Worm (Caenorhabditis elegans): Measurements from ENCODE around the gene Y47D3A.31.

The Y47D3A.31 gene

ce11 chrIII:11175642-11176217 is 18.7 kb upstream of the Y47D3A.31 start:
- TF ChIP-seq zip-8 (tag; optimal IDR thresholded peaks at IDR 0.05), result no peak
- no peak for TF ChIP-seq mep-1 (tag; optimal IDR thresholded peaks at IDR 0.05)
- TF ChIP-seq cnd-1 (tag; optimal IDR thresholded peaks at IDR 0.05), result no peak

DNA sequence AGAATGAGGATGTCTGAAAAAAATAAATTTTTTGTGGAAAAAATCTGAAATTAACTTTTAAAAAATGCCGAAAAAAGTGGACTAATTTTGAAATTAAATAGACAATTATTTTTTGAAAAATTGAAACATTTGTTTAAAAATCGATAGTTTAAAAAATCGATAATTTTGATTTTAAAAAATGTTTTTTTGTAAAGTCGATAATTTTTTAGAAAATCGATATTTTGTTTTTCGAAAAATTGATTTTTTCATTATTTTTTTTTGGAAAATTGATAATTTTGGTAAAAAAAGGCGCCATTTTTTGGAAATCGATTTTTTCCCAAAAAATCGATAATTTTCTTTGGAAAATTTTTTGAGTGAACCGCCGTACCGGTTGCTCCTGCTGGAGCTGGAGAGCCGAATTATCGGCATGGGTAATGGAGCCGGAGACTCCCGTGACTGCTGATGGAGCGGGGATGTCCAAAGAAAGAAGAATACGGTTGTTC is 15.3 kb upstream of the Y47D3A.31 start:
- no peak for TF ChIP-seq mep-1 (tag; optimal IDR thresholded peaks at IDR 0.05)
- no peak for TF ChIP-seq M03D4.4 (tag; optimal IDR thresholded peaks at IDR 0.05)
- TF ChIP-seq unc-120 (tag; optimal IDR thresholded peaks at IDR 0.05; ENCODE audit: poor library complexity, severe bottlenecking), result no peak
- TF ChIP-seq sptf-1 (tag; optimal IDR thresholded peaks at IDR 0.05), result no peak
- no peak for TF ChIP-seq ceh-83 (GFP tag; optimal IDR thresholded peaks at IDR 0.05)
- TF ChIP-seq ces-1 (GFP tag; optimal IDR thresholded peaks at IDR 0.05), result no peak

DNA sequence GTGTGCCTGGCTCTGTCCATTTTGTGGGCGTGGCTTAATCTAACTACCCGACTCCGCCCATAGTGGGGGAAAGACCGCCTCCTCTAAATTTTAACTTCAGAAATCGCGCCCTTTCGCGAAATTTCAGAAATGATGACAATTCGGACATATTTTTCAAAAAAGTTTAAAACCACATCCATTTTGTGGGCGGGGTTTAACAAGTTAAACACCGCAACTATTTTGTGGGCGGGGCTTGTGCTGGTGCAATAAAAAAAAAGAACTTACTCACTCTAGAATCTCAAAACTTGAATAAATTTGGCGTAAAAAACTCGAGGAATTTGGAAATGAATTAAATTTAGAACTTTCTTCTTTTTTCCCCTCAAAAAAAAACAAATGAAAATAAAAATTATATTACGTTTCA is 13.5 kb upstream of the Y47D3A.31 start:
- TF ChIP-seq zip-8 (tag; optimal IDR thresholded peaks at IDR 0.05), result no peak
- TF ChIP-seq nhr-2 (tag; optimal IDR thresholded peaks at IDR 0.05), result no peak
- no peak for TF ChIP-seq sem-2 (GFP tag; optimal IDR thresholded peaks at IDR 0.05)
- no peak for TF ChIP-seq ztf-11 (tag; optimal IDR thresholded peaks at IDR 0.05)

DNA sequence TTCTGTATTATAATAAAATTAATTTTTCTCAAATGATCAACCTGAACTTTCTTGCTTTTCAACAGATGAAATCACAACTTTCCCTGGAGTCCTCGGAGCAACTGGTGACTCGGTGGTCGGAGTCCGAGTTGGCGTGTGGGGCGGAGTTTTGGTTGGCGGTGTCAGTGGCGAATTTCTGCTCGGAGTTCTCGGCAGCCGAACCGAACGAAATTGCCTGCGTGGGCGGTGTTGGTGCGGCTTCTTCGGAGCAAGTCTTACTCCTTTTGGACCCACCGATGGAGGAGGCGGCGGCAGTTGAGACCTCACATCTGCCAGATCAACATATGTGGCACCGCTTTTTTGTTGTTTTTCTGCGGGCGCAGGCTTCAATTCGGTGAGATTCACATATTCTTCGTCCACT is 12.7 kb upstream of the Y47D3A.31 start:
- TF ChIP-seq unc-39 (tag; optimal IDR thresholded peaks at IDR 0.05), result no peak
- TF ChIP-seq nhr-237 (tag; optimal IDR thresholded peaks at IDR 0.05), result no peak
- no peak for TF ChIP-seq zip-8 (tag; optimal IDR thresholded peaks at IDR 0.05)
- no peak for TF ChIP-seq flh-1 (GFP tag; optimal IDR thresholded peaks at IDR 0.05)
- TF ChIP-seq blmp-1 (tag; optimal IDR thresholded peaks at IDR 0.05), result no peak
- no peak for TF ChIP-seq ces-1 (GFP tag; optimal IDR thresholded peaks at IDR 0.05)
- TF ChIP-seq ztf-11 (tag; optimal IDR thresholded peaks at IDR 0.05), result no peak
- TF ChIP-seq cnd-1 (tag; optimal IDR thresholded peaks at IDR 0.05), result no peak
- TF ChIP-seq nhr-2 (tag; optimal IDR thresholded peaks at IDR 0.05), result no peak
- TF ChIP-seq snpc-4 (tag; optimal IDR thresholded peaks at IDR 0.05), result no peak
- TF ChIP-seq elt-3 (tag; optimal IDR thresholded peaks at IDR 0.05), result no peak
- no peak for TF ChIP-seq nhr-12 (tag; optimal IDR thresholded peaks at IDR 0.05)
- no peak for TF ChIP-seq mep-1 (tag; optimal IDR thresholded peaks at IDR 0.05)
- TF ChIP-seq unc-62 (GFP tag; optimal IDR thresholded peaks at IDR 0.05), result no peak
- TF ChIP-seq unc-120 (tag; optimal IDR thresholded peaks at IDR 0.05; ENCODE audit: poor library complexity, severe bottlenecking), result no peak
- TF ChIP-seq M03D4.4 (tag; optimal IDR thresholded peaks at IDR 0.05), result no peak
- no peak for TF ChIP-seq drap-1 (GFP tag; optimal IDR thresholded peaks at IDR 0.05)

DNA sequence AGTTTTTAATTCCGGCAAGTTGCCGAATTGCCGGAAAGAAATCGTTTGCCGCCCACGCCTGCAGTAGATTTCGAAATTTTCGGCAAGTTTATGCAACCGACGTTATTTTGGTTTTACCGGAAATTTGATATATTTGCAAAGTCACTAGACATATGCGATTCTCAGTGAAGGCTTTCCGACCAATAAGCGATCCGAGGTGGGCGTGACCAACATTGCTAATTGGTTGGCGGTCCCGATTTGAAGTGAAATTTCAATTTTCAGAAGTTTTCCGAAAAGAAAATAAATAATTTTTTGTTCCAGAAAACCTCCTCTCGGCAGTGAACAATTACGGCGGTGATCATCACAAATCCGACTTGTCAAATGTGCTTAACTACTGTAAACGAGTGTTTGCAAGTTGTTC is 917 bp upstream of the Y47D3A.31 start:
- TF ChIP-seq zip-8 (tag; optimal IDR thresholded peaks at IDR 0.05), result no peak
- no peak for TF ChIP-seq nhr-2 (tag; optimal IDR thresholded peaks at IDR 0.05)
- TF ChIP-seq mls-2 (tag; optimal IDR thresholded peaks at IDR 0.05), result no peak
- TF ChIP-seq unc-62 (GFP tag; optimal IDR thresholded peaks at IDR 0.05), result no peak
- no peak for TF ChIP-seq tbx-8 (GFP tag; optimal IDR thresholded peaks at IDR 0.05)
- no peak for TF ChIP-seq lin-32 (GFP tag; optimal IDR thresholded peaks at IDR 0.05)
- no peak for TF ChIP-seq drap-1 (GFP tag; optimal IDR thresholded peaks at IDR 0.05)

ce11 chrIII:11154527-11154926 is 2.5 kb downstream of the Y47D3A.31 start, which contains the start of gene cku-70:
Gene cku-70, plus strand, starts transcription at chrIII:11154827.
- TF ChIP-seq mab-5 (tag; optimal IDR thresholded peaks at IDR 0.05) (no peak), mep-1 (tag; optimal IDR thresholded peaks at IDR 0.05) (no peak), nhr-12 (tag; optimal IDR thresholded peaks at IDR 0.05) (no peak), ceh-83 (GFP tag; optimal IDR thresholded peaks at IDR 0.05) (no peak), nhr-237 (tag; optimal IDR thresholded peaks at IDR 0.05) (no peak)

- no peak for TF ChIP-seq tbx-8 (GFP tag; optimal IDR thresholded peaks at IDR 0.05)
- no peak for TF ChIP-seq nhr-237 (tag; optimal IDR thresholded peaks at IDR 0.05)
- no peak for TF ChIP-seq ham-2 (GFP tag; optimal IDR thresholded peaks at IDR 0.05)
- TF ChIP-seq lin-32 (GFP tag; optimal IDR thresholded peaks at IDR 0.05), result no peak
- no peak for TF ChIP-seq nhr-12 (tag; optimal IDR thresholded peaks at IDR 0.05)
- TF ChIP-seq ceh-39 (tag; optimal IDR thresholded peaks at IDR 0.05), result no peak
- TF ChIP-seq nhr-2 (tag; optimal IDR thresholded peaks at IDR 0.05), result no peak
Observed at ce11 chrIII:11149254-11149876, 7.6 kb downstream of the Y47D3A.31 start.
